Worm (Caenorhabditis elegans) whole organism, L3 larva: ENCODE data around the gene ceh-90.

Experiments
- R02D3.7 ChIP-seq: fragments of 150-350 bp; optimal IDR thresholded peaks from 2 replicates; lab custom pipeline; 2014; ENCODE audit warnings: missing biosample characterization, missing genetic modification characterization
- ZK546.5 ChIP-seq: sonication (generic microtip); optimal IDR thresholded peaks from 2 replicates; lab custom pipeline; 2017; ENCODE audit warnings: missing biosample characterization, missing genetic modification characterization
- aly-2 ChIP-seq: fragments of 150-350 bp; optimal IDR thresholded peaks from 2 replicates; lab custom pipeline; 2014; ENCODE audit warnings: missing biosample characterization, missing genetic modification characterization
- ceh-16 ChIP-seq: sonication (generic microtip); optimal IDR thresholded peaks from 2 replicates; lab custom pipeline; 2017; ENCODE audit warnings: missing biosample characterization, missing genetic modification characterization
- ceh-28 ChIP-seq: fragments of 150-350 bp; optimal IDR thresholded peaks from 2 replicates; lab custom pipeline; 2014; ENCODE audit warnings: missing biosample characterization, missing genetic modification reagents, missing genetic modification characterization
- ceh-82 ChIP-seq: fragments of 150-350 bp; optimal IDR thresholded peaks from 2 replicates; lab custom pipeline; 2014; ENCODE audit warnings: missing biosample characterization, missing genetic modification characterization
- ceh-9 ChIP-seq: sonication (generic microtip); optimal IDR thresholded peaks from 2 replicates; lab custom pipeline; 2018; ENCODE audit warnings: missing biosample characterization, missing genetic modification characterization
- egl-27 ChIP-seq: sonication (generic microtip); optimal IDR thresholded peaks from 4 replicates; lab custom pipeline; 2017; ENCODE audit warnings: missing biosample characterization, missing genetic modification reagents, missing genetic modification characterization
- egl-5 ChIP-seq: fragments of 150-350 bp; optimal IDR thresholded peaks from 2 replicates; lab custom pipeline; 2017; ENCODE audit warnings: missing biosample characterization, missing genetic modification reagents, missing genetic modification characterization, inconsistent platforms
- elt-2 ChIP-seq: sonication (generic microtip); optimal IDR thresholded peaks from 2 replicates; lab custom pipeline; 2016; ENCODE audit warnings: missing genetic modification reagents, mild to moderate bottlenecking, missing genetic modification characterization, missing compliant biosample characterization
- elt-3 ChIP-seq, 3 experiments: fragments of 150-350 bp in 1 of 3; sonication (generic microtip) in 2 of 3; optimal IDR thresholded peaks; 2 replicates in 2 of 3; 4 replicates in 1 of 3; lab custom pipeline; 2014 to 2017; ENCODE audit warnings: missing biosample characterization in 3 of 3, missing genetic modification characterization in 3 of 3
- eor-1 ChIP-seq, 2 experiments: fragments of 150-350 bp; optimal IDR thresholded peaks; 2 replicates each; lab custom pipeline; 2014 to 2018; ENCODE audit warnings: missing biosample characterization in 2 of 2, missing genetic modification characterization in 2 of 2
- fkh-10 ChIP-seq: sonication (generic microtip); optimal IDR thresholded peaks from 2 replicates; lab custom pipeline; 2017; ENCODE audit warnings: missing biosample characterization, missing genetic modification reagents, missing genetic modification characterization
- fkh-2 ChIP-seq: fragments of 150-350 bp; optimal IDR thresholded peaks from 2 replicates; lab custom pipeline; 2014; ENCODE audit warnings: missing biosample characterization, missing genetic modification reagents, missing genetic modification characterization
- fos-1 ChIP-seq: fragments of 150-350 bp; optimal IDR thresholded peaks from 2 replicates; lab custom pipeline; 2014; ENCODE audit warnings: missing biosample characterization, missing genetic modification characterization
- jun-1 ChIP-seq: fragments of 150-350 bp; optimal IDR thresholded peaks from 2 replicates; lab custom pipeline; 2014; ENCODE audit warnings: missing biosample characterization, missing genetic modification reagents, missing genetic modification characterization
- lin-15B ChIP-seq: fragments of 150-350 bp; optimal IDR thresholded peaks from 2 replicates; lab custom pipeline; 2014; ENCODE audit warnings: missing biosample characterization, missing genetic modification characterization
- lin-39 ChIP-seq: fragments of 150-350 bp; optimal IDR thresholded peaks from 2 replicates; lab custom pipeline; 2018; ENCODE audit warnings: missing biosample characterization, missing genetic modification reagents, missing genetic modification characterization
- mml-1 ChIP-seq: fragments of 150-350 bp; sonication (generic microtip); optimal IDR thresholded peaks from 3 replicates; lab custom pipeline; 2014; ENCODE audit warnings: missing biosample characterization, missing genetic modification characterization
- nfya-1 ChIP-seq: sonication (generic microtip); optimal IDR thresholded peaks from 2 replicates; lab custom pipeline; 2017; ENCODE audit warnings: missing genetic modification characterization, mild to moderate bottlenecking, missing compliant biosample characterization, antibody characterized with exemption, moderate library complexity; ENCODE audit not compliant: insufficient read depth
- nhr-23 ChIP-seq: fragments of 150-350 bp; optimal IDR thresholded peaks from 2 replicates; lab custom pipeline; 2014; ENCODE audit warnings: missing biosample characterization, missing genetic modification reagents, missing genetic modification characterization
- nhr-25 ChIP-seq: sonication (generic microtip); optimal IDR thresholded peaks from 2 replicates; lab custom pipeline; 2017; ENCODE audit warnings: missing biosample characterization, missing genetic modification characterization
- nhr-28 ChIP-seq: fragments of 150-350 bp; optimal IDR thresholded peaks from 2 replicates; lab custom pipeline; 2014; ENCODE audit warnings: missing biosample characterization, missing genetic modification characterization
- nhr-43 ChIP-seq: sonication (generic microtip); optimal IDR thresholded peaks from 2 replicates; lab custom pipeline; 2016; ENCODE audit warnings: mild to moderate bottlenecking, missing genetic modification characterization, missing compliant biosample characterization; ENCODE audit not compliant: poor library complexity, severe bottlenecking
- pha-4 ChIP-seq: fragments of 150-350 bp; optimal IDR thresholded peaks from 2 replicates; lab custom pipeline; 2014; ENCODE audit warnings: missing biosample characterization, missing genetic modification reagents, missing genetic modification characterization
- pqm-1 ChIP-seq: fragments of 150-350 bp; optimal IDR thresholded peaks from 2 replicates; lab custom pipeline; 2017; ENCODE audit warnings: missing biosample characterization, missing genetic modification characterization, inconsistent platforms
- sea-2 ChIP-seq: fragments of 150-350 bp; sonication (generic microtip); optimal IDR thresholded peaks from 4 replicates; lab custom pipeline; 2014; ENCODE audit warnings: missing biosample characterization, missing genetic modification reagents, missing genetic modification characterization
- skn-1 ChIP-seq: fragments of 150-350 bp; optimal IDR thresholded peaks from 2 replicates; lab custom pipeline; 2014; ENCODE audit warnings: missing biosample characterization, missing genetic modification characterization
- snpc-4 ChIP-seq: fragments of 150-350 bp; optimal IDR thresholded peaks from 2 replicates; lab custom pipeline; 2014; ENCODE audit warnings: missing biosample characterization, missing genetic modification characterization
- tbx-2 ChIP-seq: sonication (generic microtip); optimal IDR thresholded peaks from 2 replicates; lab custom pipeline; 2016; ENCODE audit warnings: mild to moderate bottlenecking, missing genetic modification characterization, missing compliant biosample characterization
- unc-39 ChIP-seq: sonication (generic microtip); optimal IDR thresholded peaks from 4 replicates; lab custom pipeline; 2017; ENCODE audit warnings: missing biosample characterization, missing genetic modification characterization
- unc-62 ChIP-seq: fragments of 150-350 bp; sonication (generic microtip); optimal IDR thresholded peaks from 4 replicates; lab custom pipeline; 2014; ENCODE audit warnings: missing biosample characterization, missing genetic modification reagents, missing genetic modification characterization
- zag-1 ChIP-seq: fragments of 150-350 bp; optimal IDR thresholded peaks from 2 replicates; lab custom pipeline; 2014; ENCODE audit warnings: missing biosample characterization, missing genetic modification characterization
- ztf-11 ChIP-seq: fragments of 150-350 bp; optimal IDR thresholded peaks from 2 replicates; lab custom pipeline; 2014; ENCODE audit warnings: missing biosample characterization, missing genetic modification characterization
- ztf-4 ChIP-seq: fragments of 150-350 bp; optimal IDR thresholded peaks from 2 replicates; lab custom pipeline; 2014; ENCODE audit warnings: missing biosample characterization, missing genetic modification characterization

ceh-90 gene

DNA sequence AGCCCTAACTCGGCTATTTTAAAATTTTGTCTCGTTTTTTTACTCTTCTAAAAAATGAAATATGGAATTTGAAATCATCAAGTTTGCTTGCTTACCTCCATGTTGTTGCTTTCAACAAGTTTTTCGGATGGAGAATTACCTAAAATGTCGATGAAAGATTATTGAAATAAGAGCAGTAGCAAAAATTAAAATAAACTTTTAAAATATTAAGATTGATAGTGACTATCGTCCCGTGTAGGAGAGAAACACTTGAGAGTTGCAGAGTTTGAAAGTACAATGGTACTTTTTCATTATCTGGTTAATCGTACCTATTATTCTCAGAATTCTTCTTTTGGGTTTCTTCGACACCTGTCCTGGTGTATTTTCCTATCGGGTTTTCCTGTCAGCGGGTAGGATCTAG is at the start of gene ceh-90:
Gene ceh-90, minus strand, starts transcription at position 101 of the 400 bp plus-strand sequence.
- TF ChIP-seq ztf-11 (tag; lab: Kevin White, UChicago): no peak
- no peak for TF ChIP-seq fkh-2 (tag; lab: Kevin White, UChicago)
- TF ChIP-seq eor-1 (tag; optimal IDR thresholded peaks at IDR 0.05; lab: Kevin White, UChicago): no peak
- no peak for TF ChIP-seq nhr-28
- no peak for TF ChIP-seq pha-4
- no peak for TF ChIP-seq unc-39 (tag; lab: Kevin White, UChicago)
- no peak for TF ChIP-seq unc-62 (GFP tag; lab: Kevin White, UChicago)
- TF ChIP-seq zag-1 (tag; lab: Kevin White, UChicago): no peak
- TF ChIP-seq ceh-82 (tag; lab: Kevin White, UChicago): no peak
- no peak for TF ChIP-seq mml-1 (tag; lab: Kevin White, UChicago)
- TF ChIP-seq, all 47 proteins: peak for 0

DNA sequence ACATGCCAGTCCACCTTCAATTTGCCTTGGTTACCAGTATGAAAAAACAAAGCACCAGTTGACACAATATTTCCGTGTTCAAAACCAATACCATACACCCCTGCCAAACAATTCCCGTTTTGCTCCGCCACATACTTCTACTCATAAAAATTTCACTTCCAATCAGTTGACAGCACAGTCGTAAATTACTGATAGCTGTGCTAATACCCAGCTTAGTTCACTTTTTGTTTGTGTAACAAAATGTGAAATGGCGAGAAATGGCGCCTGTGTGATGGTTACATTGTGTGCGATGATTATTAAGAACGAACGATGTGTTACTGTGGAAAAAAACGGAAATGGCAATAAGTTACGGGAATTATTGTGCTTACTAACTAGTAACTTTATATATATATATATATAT is 49.5 kb upstream of the ceh-90 start:
- TF ChIP-seq aly-2: no peak
- peak; percentile 72 for TF ChIP-seq elt-2 (tag; lab: Kevin White, UChicago)
- TF ChIP-seq pha-4: peak; percentile 29
- TF ChIP-seq pqm-1 (tag; lab: Kevin White, UChicago): peak; percentile 40

- TF ChIP-seq ceh-28 (tag; lab: Kevin White, UChicago): peak; percentile 58
- no peak for TF ChIP-seq pha-4
- peak; percentile 69 for TF ChIP-seq pqm-1 (tag; lab: Kevin White, UChicago)
- no peak for TF ChIP-seq ztf-4 (tag; lab: Kevin White, UChicago)
- no peak for TF ChIP-seq ceh-9 (tag; lab: Kevin White, UChicago)
- TF ChIP-seq nhr-25: no peak
- no peak for TF ChIP-seq fkh-2 (tag; lab: Kevin White, UChicago)
- no peak for TF ChIP-seq lin-15B
- TF ChIP-seq tbx-2 (tag; lab: Kevin White, UChicago): no peak
- no peak for TF ChIP-seq skn-1 (tag; lab: Kevin White, UChicago)
- no peak for TF ChIP-seq ZK546.5
- no peak for TF ChIP-seq R02D3.7
- TF ChIP-seq mml-1 (tag; lab: Kevin White, UChicago): no peak
- peak; percentile 84 for TF ChIP-seq elt-2 (tag; lab: Kevin White, UChicago)
- TF ChIP-seq egl-5 (tag; lab: Kevin White, UChicago): no peak
- TF ChIP-seq nhr-43 (tag; lab: Kevin White, UChicago): no peak
- TF ChIP-seq snpc-4: no peak
- TF ChIP-seq fkh-10 (GFP tag; lab: Kevin White, UChicago): no peak
- TF ChIP-seq nhr-28: no peak
- TF ChIP-seq jun-1 (tag; lab: Kevin White, UChicago): no peak
- no peak for TF ChIP-seq ceh-16 (tag; lab: Kevin White, UChicago)
- peak; percentile 64 for TF ChIP-seq nfya-1
- no peak for TF ChIP-seq egl-27
Measured at ce11 chrX:14194251-14194650, 37.4 kb upstream of the ceh-90 start.

ce11 chrX:14186466-14186865 is 29.7 kb upstream of the ceh-90 start, which contains the start of gene ceh-36:
TSS of gene ceh-36 (minus strand) at chrX:14186566.
- no peak for TF ChIP-seq sea-2 (GFP tag; lab: Kevin White, UChicago)
- TF ChIP-seq elt-3 (tag; optimal IDR thresholded peaks at IDR 0.05; lab: Kevin White, UChicago): no peak
- no peak for TF ChIP-seq ztf-4 (tag; lab: Kevin White, UChicago)
- no peak for TF ChIP-seq lin-39 (tag; lab: Kevin White, UChicago)
- TF ChIP-seq nhr-23: no peak
- TF ChIP-seq ztf-11 (tag; lab: Kevin White, UChicago): no peak
- no peak for TF ChIP-seq unc-62 (GFP tag; lab: Kevin White, UChicago)
- TF ChIP-seq ceh-9 (tag; lab: Kevin White, UChicago): no peak
- TF ChIP-seq elt-2 (tag; lab: Kevin White, UChicago): no peak

DNA sequence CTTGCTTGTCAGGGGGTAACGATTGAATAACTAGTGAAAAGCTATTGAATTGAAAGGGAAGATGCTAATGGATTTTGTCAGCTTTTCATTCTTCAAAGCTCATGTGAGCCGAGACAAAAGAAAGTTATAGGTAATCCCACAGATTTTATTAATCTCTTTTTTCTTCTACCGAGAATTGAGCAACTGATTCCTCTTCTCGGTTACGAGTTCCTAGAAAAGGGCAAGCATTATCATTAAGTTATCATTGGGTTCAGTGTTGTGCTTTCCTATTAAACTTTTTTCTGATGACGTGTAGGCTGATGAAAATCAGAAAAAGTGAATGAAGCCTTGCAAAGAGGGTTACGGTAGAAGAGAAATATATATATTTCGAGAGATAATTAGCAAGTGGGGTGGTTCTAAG is 28.8 kb upstream of the ceh-90 start:
- TF ChIP-seq snpc-4 (no peak), ztf-11 (tag; lab: Kevin White, UChicago) (no peak), fos-1 (no peak), pha-4 (no peak), nhr-23 (no peak)
- TF ChIP-seq, all 47 proteins: peak for 0
